Worm (Caenorhabditis elegans): ENCODE measurements around the gene fipr-11.

ce11 chrV:9855920-9856852, 49.8 kb downstream of the fipr-11 start:
- TF ChIP-seq ztf-29 (GFP tag; IDR thresholded peaks at IDR 0.05) = no peak
- TF ChIP-seq T22C8.4 (GFP tag; IDR thresholded peaks at IDR 0.05) = no peak
- TF ChIP-seq flt-1 (GFP tag; IDR thresholded peaks at IDR 0.05) = no peak
- TF ChIP-seq ztf-23 (GFP tag; IDR thresholded peaks at IDR 0.05) = no peak
- no peak for TF ChIP-seq ref-1 (GFP tag; conservative IDR thresholded peaks at IDR 0.05)
- peak; percentile 31 for TF ChIP-seq cog-1 (tag; optimal IDR thresholded peaks at IDR 0.05)
- no peak for TF ChIP-seq med-1 (GFP tag; optimal IDR thresholded peaks at IDR 0.05; ENCODE audit: insufficient read depth)
- TF ChIP-seq tab-1 (GFP tag; IDR thresholded peaks at IDR 0.05) = no peak
